Worm (Caenorhabditis elegans) whole organism, L4/young adult: ENCODE results near the gene W06F12.3.
A peak's percentile ranks its signal among the peaks of the same experiment; 100 is the strongest.

ENCODE experiments used
- W03F9.2 ChIP-seq: fragments of 150-350 bp; optimal IDR thresholded peaks from 2 replicates; lab custom pipeline; 2014; ENCODE audit warnings: missing biosample characterization, missing genetic modification characterization
- dao-5 ChIP-seq: sonication (generic microtip); optimal IDR thresholded peaks from 2 replicates; lab custom pipeline; 2016; ENCODE audit warnings: missing genotype, missing genetic modification characterization, moderate library complexity, missing compliant biosample characterization
- him-1 ChIP-seq: sonication (generic microtip); optimal IDR thresholded peaks from 2 replicates; lab custom pipeline; 2016; ENCODE audit warnings: missing genotype, missing genetic modification reagents, missing genetic modification characterization, missing compliant biosample characterization

- TF ChIP-seq him-1 (tag; lab: Kevin White, UChicago) (peak; percentile 64), dao-5 (tag; lab: Kevin White, UChicago) (no peak), W03F9.2 (tag; lab: Kevin White, UChicago) (no peak)
These were observed 37.0 kb upstream of the W06F12.3 start for ce11 chrIII:13697822-13698221.
